Worm (Caenorhabditis elegans) whole organism, L4 larva: ENCODE data around the gene F36H9.5.

Experiments
- Y75B8A.6 ChIP-seq: fragments of 200-800 bp; sonication (Bioruptor generic); IDR thresholded peaks from 2 replicates; pipeline ENCODE4 v1.3.6; 2022; ENCODE audit warnings: missing genetic modification reagents, missing genetic modification characterization, missing compliant biosample characterization
- ama-1 ChIP-seq: fragments of 150-350 bp; optimal IDR thresholded peaks from 2 replicates; lab custom pipeline; 2014; ENCODE audit warnings: inconsistent platforms, mixed read lengths
- dpl-1 ChIP-seq: fragments of 150-350 bp; optimal IDR thresholded peaks from 2 replicates; lab custom pipeline; 2014; ENCODE audit warnings: missing biosample characterization, missing genetic modification reagents, missing genetic modification characterization
- fos-1 ChIP-seq: fragments of 150-350 bp; optimal IDR thresholded peaks from 2 replicates; lab custom pipeline; 2014; ENCODE audit warnings: missing biosample characterization, missing genetic modification characterization
- lin-13 ChIP-seq: fragments of 150-350 bp; optimal IDR thresholded peaks from 2 replicates; lab custom pipeline; 2014; ENCODE audit warnings: missing biosample characterization, missing genetic modification reagents, missing genetic modification characterization
- mep-1 ChIP-seq: fragments of 150-350 bp; sonication (generic microtip); optimal IDR thresholded peaks from 3 replicates; lab custom pipeline; 2014; ENCODE audit warnings: missing biosample characterization, missing genetic modification characterization
- mes-2 ChIP-seq: sonication (generic microtip); optimal IDR thresholded peaks from 2 replicates; lab custom pipeline; 2016; ENCODE audit warnings: missing genotype, mild to moderate bottlenecking, missing genetic modification characterization, missing compliant biosample characterization; ENCODE audit not compliant: poor library complexity, severe bottlenecking
- nhr-11 ChIP-seq: fragments of 150-350 bp; optimal IDR thresholded peaks from 2 replicates; lab custom pipeline; 2014; ENCODE audit warnings: missing biosample characterization, missing genetic modification characterization
- nhr-28 ChIP-seq: fragments of 150-350 bp; optimal IDR thresholded peaks from 2 replicates; lab custom pipeline; 2014; ENCODE audit warnings: missing biosample characterization, missing genetic modification characterization
- nhr-76 ChIP-seq: fragments of 150-350 bp; optimal IDR thresholded peaks from 2 replicates; lab custom pipeline; 2014; ENCODE audit warnings: missing biosample characterization, missing genetic modification characterization
- skn-1 ChIP-seq: fragments of 150-350 bp; optimal IDR thresholded peaks from 2 replicates; lab custom pipeline; 2014; ENCODE audit warnings: missing biosample characterization, missing genetic modification characterization
- snpc-4 ChIP-seq: fragments of 150-350 bp; optimal IDR thresholded peaks from 2 replicates; lab custom pipeline; 2014; ENCODE audit warnings: missing biosample characterization, missing genetic modification characterization
- unc-130 ChIP-seq: sonication (generic microtip); optimal IDR thresholded peaks from 2 replicates; lab custom pipeline; 2016; ENCODE audit warnings: missing genetic modification reagents, missing genetic modification characterization, missing compliant biosample characterization

DNA sequence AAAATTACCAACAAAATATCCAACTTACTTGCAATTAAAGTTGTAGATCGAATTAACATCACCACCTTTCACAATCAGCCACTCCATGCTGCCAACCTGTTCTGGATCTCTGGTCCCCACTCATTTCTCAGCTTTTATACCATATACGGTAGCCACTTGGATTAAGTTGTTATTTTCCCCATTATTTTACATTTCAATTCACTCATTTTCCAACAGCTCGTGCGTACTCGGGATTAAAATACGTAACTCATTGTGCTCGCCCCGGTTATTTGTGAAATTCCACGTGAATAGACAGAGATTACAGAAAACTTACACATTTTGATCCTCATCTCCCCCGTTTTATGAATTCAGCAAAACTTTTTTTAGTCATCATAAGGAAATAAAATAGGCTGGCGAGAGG is 21.2 kb upstream of the F36H9.5 start, which contains the start of gene srt-41:
- TF ChIP-seq unc-130: no peak
- TF ChIP-seq ama-1 (lab: Kevin White, UChicago): no peak
- no peak for TF ChIP-seq nhr-11
- TF ChIP-seq snpc-4 (tag; lab: Kevin White, UChicago): no peak
- no peak for TF ChIP-seq skn-1
- no peak for TF ChIP-seq Y75B8A.6
- no peak for TF ChIP-seq fos-1 (tag; lab: Kevin White, UChicago)
- TF ChIP-seq nhr-28: no peak
- TF ChIP-seq lin-13 (GFP tag; lab: Kevin White, UChicago): no peak
- TF ChIP-seq mes-2 (tag; lab: Kevin White, UChicago): no peak
- no peak for TF ChIP-seq nhr-76
- TF ChIP-seq dpl-1 (GFP tag; lab: Kevin White, UChicago): no peak
- no peak for TF ChIP-seq mep-1 (tag; lab: Kevin White, UChicago)
